Worm (Caenorhabditis elegans) whole organism, late embryonic: ENCODE results near the gene npp-24.
"Not testable (repeated sequence)": the region's sequence is repeated elsewhere in the genome, so short reads cannot be mapped to it uniquely, and the experiment has no call there.

Source experiments
- C08G9.2 ChIP-seq: sonication (generic microtip); optimal IDR thresholded peaks from 2 replicates; lab custom pipeline; 2016; ENCODE audit warnings: mild to moderate bottlenecking, missing genetic modification characterization, moderate library complexity, missing compliant biosample characterization
- C38D4.7 ChIP-seq: fragments of 200-800 bp; sonication (Bioruptor generic); optimal IDR thresholded peaks from 2 replicates; lab custom pipeline; 2018; ENCODE audit warnings: mild to moderate bottlenecking, missing genetic modification characterization, moderate library complexity, missing compliant biosample characterization
- K02D7.2 ChIP-seq: sonication (generic microtip); optimal IDR thresholded peaks from 2 replicates; lab custom pipeline; 2017; ENCODE audit warnings: mild to moderate bottlenecking, missing genetic modification characterization, missing compliant biosample characterization
- Y22D7AL.16 ChIP-seq: sonication (generic microtip); optimal IDR thresholded peaks from 2 replicates; lab custom pipeline; 2016; ENCODE audit warnings: missing genetic modification characterization, missing compliant biosample characterization
- ceh-14 ChIP-seq: sonication (generic microtip); optimal IDR thresholded peaks from 2 replicates; lab custom pipeline; 2016; ENCODE audit warnings: missing genotype, missing genetic modification characterization, missing compliant biosample characterization
- ceh-18 ChIP-seq: sonication (generic microtip); optimal IDR thresholded peaks from 2 replicates; lab custom pipeline; 2016; ENCODE audit warnings: missing genetic modification characterization, missing compliant biosample characterization
- ceh-19 ChIP-seq: fragments of 200-800 bp; sonication (Bioruptor generic); optimal IDR thresholded peaks from 2 replicates; lab custom pipeline; 2018; ENCODE audit warnings: mild to moderate bottlenecking, missing genetic modification characterization, missing compliant biosample characterization
- ceh-2 ChIP-seq: sonication (generic microtip); optimal IDR thresholded peaks from 2 replicates; lab custom pipeline; 2016; ENCODE audit warnings: missing genotype, missing genetic modification characterization, missing compliant biosample characterization
- ceh-22 ChIP-seq: sonication (generic microtip); optimal IDR thresholded peaks from 2 replicates; lab custom pipeline; 2017; ENCODE audit warnings: missing biosample characterization, missing genetic modification characterization
- ceh-24 ChIP-seq: sonication (generic microtip); optimal IDR thresholded peaks from 2 replicates; lab custom pipeline; 2016; ENCODE audit warnings: mild to moderate bottlenecking, missing genetic modification characterization, missing compliant biosample characterization
- ceh-30 ChIP-seq: fragments of 150-350 bp; optimal IDR thresholded peaks from 2 replicates; lab custom pipeline; 2014; ENCODE audit warnings: missing biosample characterization, missing genetic modification characterization
- ceh-45 ChIP-seq: fragments of 200-800 bp; sonication (Bioruptor generic); IDR thresholded peaks from 2 replicates; pipeline ENCODE4 v1.3.6; 2022; ENCODE audit warnings: missing genetic modification reagents, missing genetic modification characterization, missing compliant biosample characterization
- ceh-6 ChIP-seq: fragments of 200-800 bp; sonication (Bioruptor generic); optimal IDR thresholded peaks from 2 replicates; lab custom pipeline; 2018; ENCODE audit warnings: mild to moderate bottlenecking, missing genetic modification characterization, missing compliant biosample characterization
- ceh-9 ChIP-seq: sonication (generic microtip); optimal IDR thresholded peaks from 2 replicates; lab custom pipeline; 2016; ENCODE audit warnings: mild to moderate bottlenecking, missing genetic modification characterization, inconsistent platforms, missing compliant biosample characterization
- dve-1 ChIP-seq: sonication (generic microtip); optimal IDR thresholded peaks from 2 replicates; lab custom pipeline; 2017; ENCODE audit warnings: antibody characterized with exemption, mild to moderate bottlenecking, missing genetic modification characterization, missing compliant biosample characterization
- elt-4 ChIP-seq: sonication (generic microtip); optimal IDR thresholded peaks from 2 replicates; lab custom pipeline; 2016; ENCODE audit warnings: missing genetic modification characterization, missing compliant biosample characterization
- fkh-6 ChIP-seq: sonication (generic microtip); optimal IDR thresholded peaks from 2 replicates; lab custom pipeline; 2016; ENCODE audit warnings: missing genetic modification characterization, missing compliant biosample characterization
- gmeb-2 ChIP-seq: sonication (generic microtip); optimal IDR thresholded peaks from 2 replicates; lab custom pipeline; 2016; ENCODE audit warnings: missing genetic modification characterization, inconsistent platforms, missing compliant biosample characterization
- hlh-13 ChIP-seq: fragments of 200-800 bp; sonication (Bioruptor generic); optimal IDR thresholded peaks from 2 replicates; lab custom pipeline; 2018; ENCODE audit warnings: mild to moderate bottlenecking, missing genetic modification characterization, missing compliant biosample characterization
- hlh-15 ChIP-seq: sonication (generic microtip); optimal IDR thresholded peaks from 2 replicates; lab custom pipeline; 2016; ENCODE audit warnings: missing genetic modification characterization, missing compliant biosample characterization
- hlh-30 ChIP-seq: sonication (generic microtip); optimal IDR thresholded peaks from 2 replicates; lab custom pipeline; 2017; ENCODE audit warnings: antibody characterized with exemption, missing genetic modification characterization, missing compliant biosample characterization; ENCODE audit not compliant: insufficient read depth
- hlh-6 ChIP-seq: sonication (generic microtip); optimal IDR thresholded peaks from 2 replicates; lab custom pipeline; 2016; ENCODE audit warnings: missing genotype, missing genetic modification characterization, missing compliant biosample characterization
- hlh-8 ChIP-seq: sonication (generic microtip); optimal IDR thresholded peaks from 2 replicates; lab custom pipeline; 2016; ENCODE audit warnings: missing genotype, missing genetic modification characterization, missing compliant biosample characterization
- nfya-1 ChIP-seq: sonication (generic microtip); optimal IDR thresholded peaks from 2 replicates; lab custom pipeline; 2017; ENCODE audit warnings: missing genetic modification characterization, mild to moderate bottlenecking, missing compliant biosample characterization, antibody characterized with exemption, moderate library complexity
- nhr-232 ChIP-seq: sonication (generic microtip); optimal IDR thresholded peaks from 2 replicates; lab custom pipeline; 2016; ENCODE audit warnings: missing genetic modification characterization, missing compliant biosample characterization
- odd-2 ChIP-seq: sonication (generic microtip); optimal IDR thresholded peaks from 2 replicates; lab custom pipeline; 2017; ENCODE audit warnings: antibody characterized with exemption, mild to moderate bottlenecking, missing genetic modification characterization, missing compliant biosample characterization
- pat-9 ChIP-seq: fragments of 200-800 bp; sonication (Bioruptor generic); optimal IDR thresholded peaks from 2 replicates; lab custom pipeline; 2018; ENCODE audit warnings: mild to moderate bottlenecking, missing genetic modification characterization, moderate library complexity, missing compliant biosample characterization
- pax-1 ChIP-seq: fragments of 150-350 bp; optimal IDR thresholded peaks from 2 replicates; lab custom pipeline; 2014; ENCODE audit warnings: missing biosample characterization, missing genetic modification characterization
- pha-4 ChIP-seq: fragments of 150-350 bp; optimal IDR thresholded peaks from 2 replicates; lab custom pipeline; 2018; ENCODE audit warnings: missing biosample characterization, missing genetic modification reagents, missing genetic modification characterization
- ref-2 ChIP-seq: sonication (generic microtip); optimal IDR thresholded peaks from 2 replicates; lab custom pipeline; 2016; ENCODE audit warnings: missing genetic modification characterization, missing compliant biosample characterization
- rnt-1 ChIP-seq: sonication (generic microtip); optimal IDR thresholded peaks from 2 replicates; lab custom pipeline; 2016; ENCODE audit warnings: missing genetic modification characterization, missing compliant biosample characterization
- sdc-2 ChIP-seq: sonication (generic microtip); optimal IDR thresholded peaks from 2 replicates; lab custom pipeline; 2016; ENCODE audit warnings: missing genotype, missing genetic modification characterization, missing compliant biosample characterization
- sox-2 ChIP-seq: fragments of 200-800 bp; sonication (Bioruptor generic); IDR thresholded peaks from 2 replicates; pipeline ENCODE4 v1.3.6; 2022; ENCODE audit warnings: missing genetic modification reagents, missing genetic modification characterization, missing compliant biosample characterization
- sox-4 ChIP-seq: sonication (generic microtip); optimal IDR thresholded peaks from 2 replicates; lab custom pipeline; 2017; ENCODE audit warnings: mild to moderate bottlenecking, missing genetic modification characterization, inconsistent platforms, missing compliant biosample characterization
- syd-9 ChIP-seq: sonication (generic microtip); optimal IDR thresholded peaks from 2 replicates; lab custom pipeline; 2016; ENCODE audit warnings: mild to moderate bottlenecking, missing genetic modification characterization, moderate library complexity, missing compliant biosample characterization
- tbx-2 ChIP-seq: sonication (generic microtip); optimal IDR thresholded peaks from 2 replicates; lab custom pipeline; 2016; ENCODE audit warnings: missing genetic modification characterization, missing compliant biosample characterization
- unc-3 ChIP-seq, 2 experiments: fragments of 200-800 bp in 1 of 2; sonication (Bioruptor generic) in 1 of 2; sonication (generic microtip) in 1 of 2; conservative IDR thresholded peaks in 1 of 2; optimal IDR thresholded peaks in 1 of 2; 2 replicates each; pipeline versions ENCODE4 v1.3.6 to Lab custom; 2016 to 2022; ENCODE audit warnings: missing compliant biosample characterization in 2 of 2, missing genetic modification characterization in 2 of 2, missing genetic modification reagents in 1 of 2
- unc-42 ChIP-seq: sonication (generic microtip); optimal IDR thresholded peaks from 2 replicates; lab custom pipeline; 2016; ENCODE audit warnings: missing genotype, missing genetic modification characterization, missing compliant biosample characterization
- zip-5 ChIP-seq: sonication (generic microtip); optimal IDR thresholded peaks from 2 replicates; lab custom pipeline; 2016; ENCODE audit warnings: missing genetic modification characterization, missing compliant biosample characterization

Gene npp-24

ce11 chrII:5534939-5535338 lies 29.3 kb downstream of the npp-24 start, which contains the start of gene hlh-25:
hlh-25 (plus strand) TSS chrII:5535239.
- TF ChIP-seq ceh-9 (tag; lab: Kevin White, UChicago); sdc-2; syd-9: not testable (repeated sequence)
- TF ChIP-seq, all 69 proteins: peak for 0; not testable (repeated sequence) for 69

- no peak for TF ChIP-seq ceh-2 (tag; lab: Kevin White, UChicago)
- TF ChIP-seq unc-3 (GFP tag; conservative IDR thresholded peaks at IDR 0.05; lab: Robert Waterston, UW): no peak
- no peak for TF ChIP-seq unc-3 (tag; optimal IDR thresholded peaks at IDR 0.05; lab: Kevin White, UChicago)
- TF ChIP-seq nhr-232: no peak
- TF ChIP-seq odd-2 (tag; lab: Kevin White, UChicago): no peak
- TF ChIP-seq C38D4.7: no peak
- no peak for TF ChIP-seq ceh-22
- TF ChIP-seq hlh-30 (tag; lab: Kevin White, UChicago): no peak
- TF ChIP-seq ceh-18: no peak
- no peak for TF ChIP-seq gmeb-2 (tag; lab: Kevin White, UChicago)
- TF ChIP-seq pax-1 (tag; lab: Kevin White, UChicago): no peak
- no peak for TF ChIP-seq sdc-2
Measured at ce11 chrII:5537078-5537477, 31.4 kb downstream of the npp-24 start.

- no peak for TF ChIP-seq ceh-24
- TF ChIP-seq Y22D7AL.16 (tag; lab: Kevin White, UChicago): no peak
- TF ChIP-seq hlh-13 (GFP tag; lab: Kevin White, UChicago): no peak
- TF ChIP-seq ceh-45 (GFP tag; lab: Robert Waterston, UW): no peak
- TF ChIP-seq ceh-19: no peak
- TF ChIP-seq sox-2 (GFP tag; lab: Robert Waterston, UW): no peak
- TF ChIP-seq hlh-15 (tag; lab: Kevin White, UChicago): no peak
- TF ChIP-seq pat-9 (tag; lab: Kevin White, UChicago): no peak
- no peak for TF ChIP-seq elt-4 (tag; lab: Kevin White, UChicago)
- no peak for TF ChIP-seq tbx-2 (tag; lab: Kevin White, UChicago)
- TF ChIP-seq hlh-8 (tag; lab: Kevin White, UChicago): no peak
- no peak for TF ChIP-seq K02D7.2 (tag; lab: Kevin White, UChicago)
- TF ChIP-seq ref-2 (tag; lab: Kevin White, UChicago): no peak
- no peak for TF ChIP-seq zip-5 (tag; lab: Kevin White, UChicago)
- no peak for TF ChIP-seq nfya-1 (tag; lab: Kevin White, UChicago)
- no peak for TF ChIP-seq ceh-30 (tag; lab: Kevin White, UChicago)
- no peak for TF ChIP-seq ceh-2 (tag; lab: Kevin White, UChicago)
- no peak for TF ChIP-seq dve-1
Measured at ce11 chrII:5537524-5537923, 31.9 kb downstream of the npp-24 start, which contains the start of gene C17C3.11. C17C3.11 (plus strand) TSS chrII:5537824.

DNA sequence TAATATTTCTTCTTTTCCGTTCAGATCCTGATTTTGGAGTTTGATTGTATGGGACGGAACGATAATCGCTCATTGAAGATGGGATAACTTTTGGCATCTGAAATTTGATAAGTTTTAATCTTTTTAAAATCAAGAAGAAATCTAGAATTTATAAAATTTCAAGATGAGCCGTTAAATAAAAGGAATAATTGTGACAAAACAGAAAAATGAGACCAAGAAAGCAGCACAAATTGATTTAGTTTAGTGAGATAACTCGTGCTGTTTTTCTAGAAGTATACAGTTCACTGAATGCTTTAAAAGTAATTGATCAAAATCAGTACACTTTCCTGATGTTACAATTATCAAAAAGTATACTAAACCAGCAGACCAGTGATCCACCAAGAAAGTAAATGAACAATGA lies 34.4 kb downstream of the npp-24 start, which contains the start of gene hlh-27:
hlh-27 (minus strand) TSS at position 101 of the 400 bp plus-strand sequence.
- not testable (repeated sequence) for TF ChIP-seq dve-1; unc-42 (tag; lab: Kevin White, UChicago); ceh-14 (tag; lab: Kevin White, UChicago)

ce11 chrII:5541685-5542084 lies 36.0 kb downstream of the npp-24 start, which contains the start of gene C17C3.24:
C17C3.24 (minus strand) TSS chrII:5541785.
- no peak for TF ChIP-seq ceh-24
- TF ChIP-seq ceh-22: no peak
- TF ChIP-seq K02D7.2 (tag; lab: Kevin White, UChicago): no peak
- TF ChIP-seq fkh-6: no peak
- TF ChIP-seq rnt-1: no peak
- no peak for TF ChIP-seq sdc-2
- TF ChIP-seq sox-4: no peak
- TF ChIP-seq ceh-18: no peak
- no peak for TF ChIP-seq gmeb-2 (tag; lab: Kevin White, UChicago)
- no peak for TF ChIP-seq ceh-14 (tag; lab: Kevin White, UChicago)
- no peak for TF ChIP-seq ceh-6
- TF ChIP-seq C08G9.2: no peak
- no peak for TF ChIP-seq C38D4.7
- no peak for TF ChIP-seq hlh-6 (tag; lab: Kevin White, UChicago)
- no peak for TF ChIP-seq pha-4
